Worm (Caenorhabditis elegans) whole organism, L3 larva: ENCODE data around the gene C45B11.8.

Source experiments
- R02D3.7 ChIP-seq: fragments of 150-350 bp; optimal IDR thresholded peaks from 2 replicates; lab custom pipeline; 2014; ENCODE audit warnings: missing biosample characterization, missing genetic modification characterization
- ZK546.5 ChIP-seq: sonication (generic microtip); optimal IDR thresholded peaks from 2 replicates; lab custom pipeline; 2017; ENCODE audit warnings: missing biosample characterization, missing genetic modification characterization
- aly-2 ChIP-seq: fragments of 150-350 bp; optimal IDR thresholded peaks from 2 replicates; lab custom pipeline; 2014; ENCODE audit warnings: missing biosample characterization, missing genetic modification characterization
- ama-1 ChIP-seq: fragments of 150-350 bp; optimal IDR thresholded peaks from 2 replicates; lab custom pipeline; 2018
- ceh-16 ChIP-seq: sonication (generic microtip); optimal IDR thresholded peaks from 2 replicates; lab custom pipeline; 2017; ENCODE audit warnings: missing biosample characterization, missing genetic modification characterization
- ceh-28 ChIP-seq: fragments of 150-350 bp; optimal IDR thresholded peaks from 2 replicates; lab custom pipeline; 2014; ENCODE audit warnings: missing biosample characterization, missing genetic modification reagents, missing genetic modification characterization
- ceh-82 ChIP-seq: fragments of 150-350 bp; optimal IDR thresholded peaks from 2 replicates; lab custom pipeline; 2014; ENCODE audit warnings: missing biosample characterization, missing genetic modification characterization
- ceh-9 ChIP-seq: sonication (generic microtip); optimal IDR thresholded peaks from 2 replicates; lab custom pipeline; 2018; ENCODE audit warnings: missing biosample characterization, missing genetic modification characterization
- daf-12 ChIP-seq: fragments of 150-350 bp; optimal IDR thresholded peaks from 2 replicates; lab custom pipeline; 2014; ENCODE audit warnings: missing biosample characterization, missing genetic modification reagents, missing genetic modification characterization
- egl-27 ChIP-seq: sonication (generic microtip); optimal IDR thresholded peaks from 4 replicates; lab custom pipeline; 2017; ENCODE audit warnings: missing biosample characterization, missing genetic modification reagents, missing genetic modification characterization
- egl-5 ChIP-seq: fragments of 150-350 bp; optimal IDR thresholded peaks from 2 replicates; lab custom pipeline; 2017; ENCODE audit warnings: missing biosample characterization, missing genetic modification reagents, missing genetic modification characterization, inconsistent platforms
- elt-1 ChIP-seq: fragments of 150-350 bp; optimal IDR thresholded peaks from 2 replicates; lab custom pipeline; 2014; ENCODE audit warnings: missing biosample characterization, missing genetic modification characterization
- elt-2 ChIP-seq: sonication (generic microtip); optimal IDR thresholded peaks from 2 replicates; lab custom pipeline; 2016; ENCODE audit warnings: missing genetic modification reagents, mild to moderate bottlenecking, missing genetic modification characterization, missing compliant biosample characterization
- elt-3 ChIP-seq, 3 experiments: fragments of 150-350 bp in 1 of 3; sonication (generic microtip) in 2 of 3; optimal IDR thresholded peaks; 2 replicates in 2 of 3; 4 replicates in 1 of 3; lab custom pipeline; 2014 to 2017; ENCODE audit warnings: missing biosample characterization in 3 of 3, missing genetic modification characterization in 3 of 3
- eor-1 ChIP-seq, 2 experiments: fragments of 150-350 bp; optimal IDR thresholded peaks; 2 replicates each; lab custom pipeline; 2014 to 2018; ENCODE audit warnings: missing biosample characterization in 2 of 2, missing genetic modification characterization in 2 of 2
- fkh-10 ChIP-seq: sonication (generic microtip); optimal IDR thresholded peaks from 2 replicates; lab custom pipeline; 2017; ENCODE audit warnings: missing biosample characterization, missing genetic modification reagents, missing genetic modification characterization
- fkh-2 ChIP-seq: fragments of 150-350 bp; optimal IDR thresholded peaks from 2 replicates; lab custom pipeline; 2014; ENCODE audit warnings: missing biosample characterization, missing genetic modification reagents, missing genetic modification characterization
- fos-1 ChIP-seq: fragments of 150-350 bp; optimal IDR thresholded peaks from 2 replicates; lab custom pipeline; 2014; ENCODE audit warnings: missing biosample characterization, missing genetic modification characterization
- hmg-11 ChIP-seq: sonication (generic microtip); optimal IDR thresholded peaks from 2 replicates; lab custom pipeline; 2016; ENCODE audit warnings: missing genetic modification characterization, missing compliant biosample characterization
- jun-1 ChIP-seq: fragments of 150-350 bp; optimal IDR thresholded peaks from 2 replicates; lab custom pipeline; 2014; ENCODE audit warnings: missing biosample characterization, missing genetic modification reagents, missing genetic modification characterization
- lin-15B ChIP-seq: fragments of 150-350 bp; optimal IDR thresholded peaks from 2 replicates; lab custom pipeline; 2014; ENCODE audit warnings: missing biosample characterization, missing genetic modification characterization
- lin-39 ChIP-seq: fragments of 150-350 bp; optimal IDR thresholded peaks from 2 replicates; lab custom pipeline; 2018; ENCODE audit warnings: missing biosample characterization, missing genetic modification reagents, missing genetic modification characterization
- lsy-12 ChIP-seq: sonication (generic microtip); optimal IDR thresholded peaks from 2 replicates; lab custom pipeline; 2016; ENCODE audit warnings: mild to moderate bottlenecking, missing genetic modification characterization, missing compliant biosample characterization
- mdl-1 ChIP-seq: fragments of 150-350 bp; optimal IDR thresholded peaks from 2 replicates; lab custom pipeline; 2014; ENCODE audit warnings: missing biosample characterization, missing genetic modification characterization
- mml-1 ChIP-seq: fragments of 150-350 bp; sonication (generic microtip); optimal IDR thresholded peaks from 3 replicates; lab custom pipeline; 2014; ENCODE audit warnings: missing biosample characterization, missing genetic modification characterization
- nfya-1 ChIP-seq: sonication (generic microtip); optimal IDR thresholded peaks from 2 replicates; lab custom pipeline; 2017; ENCODE audit warnings: missing genetic modification characterization, mild to moderate bottlenecking, missing compliant biosample characterization, antibody characterized with exemption, moderate library complexity; ENCODE audit not compliant: insufficient read depth
- nhr-11 ChIP-seq: fragments of 150-350 bp; optimal IDR thresholded peaks from 2 replicates; lab custom pipeline; 2014; ENCODE audit warnings: missing biosample characterization, missing genetic modification characterization
- nhr-12 ChIP-seq: fragments of 150-350 bp; optimal IDR thresholded peaks from 2 replicates; lab custom pipeline; 2014; ENCODE audit warnings: missing biosample characterization, missing genetic modification characterization
- nhr-23 ChIP-seq: fragments of 150-350 bp; optimal IDR thresholded peaks from 2 replicates; lab custom pipeline; 2014; ENCODE audit warnings: missing biosample characterization, missing genetic modification reagents, missing genetic modification characterization
- nhr-237 ChIP-seq: fragments of 150-350 bp; optimal IDR thresholded peaks from 2 replicates; lab custom pipeline; 2014; ENCODE audit warnings: missing biosample characterization, missing genetic modification characterization
- nhr-25 ChIP-seq: sonication (generic microtip); optimal IDR thresholded peaks from 2 replicates; lab custom pipeline; 2017; ENCODE audit warnings: missing biosample characterization, missing genetic modification characterization
- nhr-28 ChIP-seq: fragments of 150-350 bp; optimal IDR thresholded peaks from 2 replicates; lab custom pipeline; 2014; ENCODE audit warnings: missing biosample characterization, missing genetic modification characterization
- nhr-43 ChIP-seq: sonication (generic microtip); optimal IDR thresholded peaks from 2 replicates; lab custom pipeline; 2016; ENCODE audit warnings: mild to moderate bottlenecking, missing genetic modification characterization, missing compliant biosample characterization; ENCODE audit not compliant: poor library complexity, severe bottlenecking
- nhr-67 ChIP-seq: fragments of 150-350 bp; optimal IDR thresholded peaks from 2 replicates; lab custom pipeline; 2014; ENCODE audit warnings: missing biosample characterization, missing genetic modification characterization
- nhr-76 ChIP-seq: fragments of 150-350 bp; sonication (generic microtip); optimal IDR thresholded peaks from 5 replicates; lab custom pipeline; 2014; ENCODE audit warnings: missing biosample characterization, missing genetic modification characterization
- nhr-77 ChIP-seq: fragments of 150-350 bp; optimal IDR thresholded peaks from 2 replicates; lab custom pipeline; 2014; ENCODE audit warnings: missing biosample characterization, missing genetic modification characterization
- pha-4 ChIP-seq: fragments of 150-350 bp; optimal IDR thresholded peaks from 2 replicates; lab custom pipeline; 2014; ENCODE audit warnings: missing biosample characterization, missing genetic modification reagents, missing genetic modification characterization
- pqm-1 ChIP-seq: fragments of 150-350 bp; optimal IDR thresholded peaks from 2 replicates; lab custom pipeline; 2017; ENCODE audit warnings: missing biosample characterization, missing genetic modification characterization, inconsistent platforms
- sea-2 ChIP-seq: fragments of 150-350 bp; sonication (generic microtip); optimal IDR thresholded peaks from 4 replicates; lab custom pipeline; 2014; ENCODE audit warnings: missing biosample characterization, missing genetic modification reagents, missing genetic modification characterization
- skn-1 ChIP-seq: fragments of 150-350 bp; optimal IDR thresholded peaks from 2 replicates; lab custom pipeline; 2014; ENCODE audit warnings: missing biosample characterization, missing genetic modification characterization
- snpc-4 ChIP-seq: fragments of 150-350 bp; optimal IDR thresholded peaks from 2 replicates; lab custom pipeline; 2014; ENCODE audit warnings: missing biosample characterization, missing genetic modification characterization
- tbx-2 ChIP-seq: sonication (generic microtip); optimal IDR thresholded peaks from 2 replicates; lab custom pipeline; 2016; ENCODE audit warnings: mild to moderate bottlenecking, missing genetic modification characterization, missing compliant biosample characterization
- unc-39 ChIP-seq: sonication (generic microtip); optimal IDR thresholded peaks from 4 replicates; lab custom pipeline; 2017; ENCODE audit warnings: missing biosample characterization, missing genetic modification characterization
- unc-62 ChIP-seq: fragments of 150-350 bp; sonication (generic microtip); optimal IDR thresholded peaks from 4 replicates; lab custom pipeline; 2014; ENCODE audit warnings: missing biosample characterization, missing genetic modification reagents, missing genetic modification characterization
- zag-1 ChIP-seq: fragments of 150-350 bp; optimal IDR thresholded peaks from 2 replicates; lab custom pipeline; 2014; ENCODE audit warnings: missing biosample characterization, missing genetic modification characterization
- ztf-11 ChIP-seq: fragments of 150-350 bp; optimal IDR thresholded peaks from 2 replicates; lab custom pipeline; 2014; ENCODE audit warnings: missing biosample characterization, missing genetic modification characterization
- ztf-4 ChIP-seq: fragments of 150-350 bp; optimal IDR thresholded peaks from 2 replicates; lab custom pipeline; 2014; ENCODE audit warnings: missing biosample characterization, missing genetic modification characterization

The C45B11.8 gene

ce11 chrV:11076028-11076402 lies 35.4 kb downstream of the C45B11.8 start:
- peak; percentile 14 for TF ChIP-seq nhr-43
- TF ChIP-seq fkh-10 (GFP tag; lab: Kevin White, UChicago): no peak
- peak; percentile 34 for TF ChIP-seq tbx-2 (tag; lab: Kevin White, UChicago)

ce11 chrV:11076403-11076802 lies 35.8 kb downstream of the C45B11.8 start:
- TF ChIP-seq ztf-11 (tag; lab: Kevin White, UChicago) (no peak), nhr-23 (tag; lab: Kevin White, UChicago) (no peak), eor-1 (tag; optimal IDR thresholded peaks at IDR 0.05; lab: Kevin White, UChicago) (no peak), lin-39 (tag; lab: Kevin White, UChicago) (no peak), ceh-16 (tag; lab: Kevin White, UChicago) (no peak), ztf-4 (tag; lab: Kevin White, UChicago) (no peak), nhr-28 (no peak), fkh-2 (tag; lab: Kevin White, UChicago) (no peak), pha-4 (tag; lab: Kevin White, UChicago) (peak; percentile 32), elt-3 (tag; optimal IDR thresholded peaks at IDR 0.05; lab: Kevin White, UChicago) (no peak), mdl-1 (tag; lab: Kevin White, UChicago) (no peak), nhr-67 (no peak), lsy-12 (tag; lab: Kevin White, UChicago) (no peak), aly-2 (tag; lab: Kevin White, UChicago) (no peak), nfya-1 (tag; lab: Kevin White, UChicago) (no peak), skn-1 (tag; lab: Kevin White, UChicago) (no peak), jun-1 (tag; lab: Kevin White, UChicago) (peak; percentile 4), egl-5 (peak; percentile 8), ceh-9 (tag; lab: Kevin White, UChicago) (no peak), unc-39 (tag; lab: Kevin White, UChicago) (no peak), elt-1 (tag; lab: Kevin White, UChicago) (no peak), nhr-237 (tag; lab: Kevin White, UChicago) (no peak), fkh-10 (GFP tag; lab: Kevin White, UChicago) (no peak), nhr-11 (tag; lab: Kevin White, UChicago) (no peak), lin-15B (tag; lab: Kevin White, UChicago) (no peak), ceh-82 (tag; lab: Kevin White, UChicago) (no peak), egl-27 (tag; lab: Kevin White, UChicago) (no peak), ZK546.5 (tag; lab: Kevin White, UChicago) (no peak), mml-1 (tag; lab: Kevin White, UChicago) (no peak), snpc-4 (tag; lab: Kevin White, UChicago) (no peak), elt-2 (tag; lab: Kevin White, UChicago) (peak; percentile 52), fos-1 (no peak), ceh-28 (tag; lab: Kevin White, UChicago) (no peak), nhr-43 (no peak), hmg-11 (tag; lab: Kevin White, UChicago) (no peak), nhr-12 (no peak), ama-1 (peak; percentile 94), zag-1 (tag; lab: Kevin White, UChicago) (no peak), daf-12 (tag; lab: Kevin White, UChicago) (no peak), pqm-1 (tag; lab: Kevin White, UChicago) (no peak), unc-62 (no peak), nhr-76 (no peak), nhr-25 (peak; percentile 72), sea-2 (GFP tag; lab: Kevin White, UChicago) (no peak), nhr-77 (tag; lab: Kevin White, UChicago) (no peak), R02D3.7 (tag; lab: Kevin White, UChicago) (no peak), tbx-2 (tag; lab: Kevin White, UChicago) (no peak)
